Fruit fly (Drosophila melanogaster): ENCODE results near the gene D.

Gene D

dm6 chr3L:14178520-14178919, at the start of gene D:
D (minus strand) TSS chr3L:14178620.
- TF ChIP-seq CTCF (optimal IDR thresholded peaks at IDR 0.05) (no peak), CG8478 (optimal IDR thresholded peaks at IDR 0.05) (no peak)

DNA sequence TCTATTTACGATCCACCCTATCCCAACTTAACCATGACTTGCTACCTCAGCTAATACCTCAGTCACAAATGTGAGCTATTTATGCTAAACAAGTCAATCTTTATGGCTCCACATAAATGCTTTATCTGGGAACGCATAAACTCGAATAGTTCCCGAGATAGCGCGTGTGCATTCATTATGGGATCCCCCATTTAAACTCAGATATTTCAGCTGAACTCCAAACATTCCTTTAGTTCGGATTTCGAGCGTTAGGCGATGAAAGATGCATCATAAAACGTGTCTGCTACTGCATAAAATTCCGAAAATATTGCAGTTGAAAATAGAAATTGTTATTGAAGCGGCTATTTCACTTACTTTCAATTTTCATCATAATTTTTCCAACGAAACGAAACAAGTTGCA, 45.0 kb upstream of the D start:
- no peak for TF ChIP-seq CTCF (optimal IDR thresholded peaks at IDR 0.05)

DNA sequence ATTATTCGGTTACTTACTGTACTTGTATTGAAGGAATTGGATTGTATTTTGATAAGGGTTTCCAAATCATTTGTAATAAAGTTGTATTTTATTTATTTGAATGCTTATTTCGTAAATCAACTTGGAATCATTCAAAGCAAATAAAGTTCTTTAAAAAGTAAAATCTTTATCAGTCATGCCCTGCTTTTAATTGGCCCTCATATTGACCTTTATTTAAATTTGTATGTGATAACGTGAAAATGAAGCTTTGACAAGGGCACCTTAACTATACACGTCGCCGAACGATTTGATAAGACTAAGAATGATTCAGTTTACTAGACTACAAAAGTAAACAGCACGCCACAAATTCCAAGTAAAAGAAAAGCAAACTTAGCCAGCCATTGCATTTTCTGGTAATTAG, 43.8 kb upstream of the D start:
- TF ChIP-seq CTCF (optimal IDR thresholded peaks at IDR 0.05) (no peak), CG8478 (optimal IDR thresholded peaks at IDR 0.05) (no peak)

DNA sequence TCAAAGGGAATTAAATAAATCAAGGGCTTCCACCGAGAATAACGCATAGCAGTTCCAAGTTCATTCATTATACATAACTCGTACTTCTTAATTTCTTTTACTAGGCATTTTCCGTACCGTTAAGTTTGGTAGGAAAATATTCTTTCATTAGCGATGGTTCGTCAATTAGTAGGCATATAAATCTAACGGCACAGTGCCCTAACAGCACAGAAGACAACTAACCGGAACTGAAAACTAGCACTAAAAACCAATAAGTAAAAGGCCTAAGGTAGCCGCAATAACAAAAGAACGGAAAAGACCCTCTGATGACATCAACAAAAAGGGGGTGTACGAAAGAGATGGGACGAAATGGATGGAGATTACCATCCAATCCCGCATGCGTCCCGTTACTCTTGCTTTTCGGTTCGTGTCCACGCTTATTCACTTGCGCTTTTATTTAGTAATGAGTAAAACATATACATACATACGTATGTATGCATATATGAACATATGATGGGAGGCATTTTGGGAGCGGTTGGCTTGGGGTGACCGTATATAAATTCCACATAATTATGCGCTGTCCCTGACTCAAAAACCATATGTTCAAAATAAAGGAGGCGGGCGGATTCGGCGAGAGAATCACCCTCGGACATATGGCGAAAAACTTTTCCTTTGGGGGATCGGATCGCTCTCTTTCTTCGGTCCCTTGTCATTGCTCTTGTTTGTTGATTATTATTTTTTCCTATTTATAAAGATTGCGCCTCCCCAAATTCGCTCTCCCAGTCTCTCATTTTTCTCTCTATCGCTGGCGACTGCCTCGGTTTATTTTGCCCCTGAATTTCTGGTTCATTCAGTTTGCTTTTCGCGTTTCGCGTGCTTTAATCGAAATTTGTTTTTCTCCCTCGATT, 42.4 kb upstream of the D start:
- TF ChIP-seq CG8478 (optimal IDR thresholded peaks at IDR 0.05) = no peak
- TF ChIP-seq CTCF (optimal IDR thresholded peaks at IDR 0.05) = no peak

- no peak for TF ChIP-seq CG8478 (optimal IDR thresholded peaks at IDR 0.05)
- TF ChIP-seq CTCF (optimal IDR thresholded peaks at IDR 0.05) = no peak
Observed at dm6 chr3L:14219422-14219853, 41.0 kb upstream of the D start.

DNA sequence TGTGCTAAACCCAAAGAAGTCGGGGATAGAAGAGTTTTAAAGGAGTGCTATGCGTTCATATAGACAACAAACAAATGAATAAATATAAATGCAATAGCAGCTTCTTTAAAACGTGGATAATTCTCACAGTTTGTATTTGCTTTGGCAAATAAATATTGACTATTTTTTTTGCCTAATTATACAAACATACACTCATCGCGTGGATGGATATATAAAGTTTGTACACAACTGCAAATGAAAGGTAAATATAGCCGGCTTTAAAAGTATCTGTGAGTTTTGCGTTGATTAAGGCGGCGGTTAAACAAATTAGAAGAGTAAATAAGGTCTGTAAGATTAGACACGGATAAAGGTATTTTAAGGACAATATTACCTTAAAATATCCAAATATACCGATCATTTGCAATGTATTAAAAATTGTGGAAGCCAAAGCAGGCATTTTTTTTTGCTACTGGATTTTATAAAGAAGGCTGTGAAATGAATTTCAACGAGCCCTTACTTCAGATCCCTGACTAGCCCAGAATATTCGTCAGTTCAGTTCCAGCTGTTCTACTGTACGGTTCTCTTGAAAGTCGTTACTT, 39.3 kb upstream of the D start, which contains the start of gene CG7768:
Gene CG7768, plus strand, starts transcription at position 528 of the 578 bp plus-strand sequence.
- TF ChIP-seq CG8478 (optimal IDR thresholded peaks at IDR 0.05) (no peak), CTCF (optimal IDR thresholded peaks at IDR 0.05) (no peak)

dm6 chr3L:14216140-14216539, 37.7 kb upstream of the D start:
- TF ChIP-seq CG8478 (optimal IDR thresholded peaks at IDR 0.05) (no peak), CTCF (optimal IDR thresholded peaks at IDR 0.05) (no peak)

DNA sequence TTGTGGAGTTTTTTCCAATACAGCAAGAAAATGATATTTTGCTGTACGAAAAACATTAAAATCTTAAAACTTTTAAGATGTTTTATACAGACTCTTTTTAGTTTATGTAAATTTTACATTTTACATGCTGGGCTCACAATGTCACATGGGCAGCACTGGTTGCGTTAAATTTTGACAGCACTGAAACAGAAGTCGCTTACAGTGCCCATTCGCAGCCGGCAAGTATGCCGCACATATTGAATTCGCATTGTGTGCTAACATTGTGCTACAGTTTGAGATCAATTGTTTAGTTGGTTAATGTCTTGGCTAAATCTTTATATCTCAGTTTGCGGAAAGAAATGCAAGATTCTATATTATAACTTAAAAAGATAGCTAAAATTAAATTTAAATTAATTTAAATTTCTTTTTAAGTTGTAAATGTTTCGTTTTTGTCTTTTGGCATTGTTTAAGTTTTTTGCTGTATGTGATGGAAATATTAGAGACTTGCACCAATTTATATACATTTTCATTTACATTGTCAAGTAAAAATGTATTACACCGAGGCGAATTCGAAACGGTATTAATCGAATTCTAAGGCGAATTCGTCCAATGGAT, 34.0 kb upstream of the D start:
- TF ChIP-seq CG8478 (optimal IDR thresholded peaks at IDR 0.05) (no peak), CTCF (optimal IDR thresholded peaks at IDR 0.05) (peak; percentile 52 to 81)

dm6 chr3L:14211616-14212015, 33.2 kb upstream of the D start:
- no peak for TF ChIP-seq CG8478 (optimal IDR thresholded peaks at IDR 0.05)
- no peak for TF ChIP-seq CTCF (optimal IDR thresholded peaks at IDR 0.05)

DNA sequence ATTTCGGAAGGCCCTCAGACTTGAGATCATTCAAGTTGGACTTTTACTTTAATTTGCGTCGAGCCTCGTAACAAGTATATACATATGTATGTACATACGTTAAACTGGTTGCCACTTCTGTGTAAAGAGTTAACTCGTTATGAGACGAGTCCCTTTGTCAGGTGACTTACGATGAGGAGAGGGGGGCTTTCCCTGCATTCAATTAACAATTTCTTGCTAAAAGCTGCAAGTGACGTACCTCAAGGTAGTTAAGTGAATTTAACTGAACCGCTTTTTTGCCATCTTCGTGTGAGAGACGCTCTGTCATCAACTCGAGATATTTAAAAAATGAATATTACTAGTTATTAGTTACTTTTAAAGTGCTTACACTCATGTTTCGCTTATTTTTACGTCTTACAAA, 30.6 kb upstream of the D start:
- TF ChIP-seq CTCF (optimal IDR thresholded peaks at IDR 0.05) = no peak
- TF ChIP-seq CG8478 (optimal IDR thresholded peaks at IDR 0.05) = no peak

DNA sequence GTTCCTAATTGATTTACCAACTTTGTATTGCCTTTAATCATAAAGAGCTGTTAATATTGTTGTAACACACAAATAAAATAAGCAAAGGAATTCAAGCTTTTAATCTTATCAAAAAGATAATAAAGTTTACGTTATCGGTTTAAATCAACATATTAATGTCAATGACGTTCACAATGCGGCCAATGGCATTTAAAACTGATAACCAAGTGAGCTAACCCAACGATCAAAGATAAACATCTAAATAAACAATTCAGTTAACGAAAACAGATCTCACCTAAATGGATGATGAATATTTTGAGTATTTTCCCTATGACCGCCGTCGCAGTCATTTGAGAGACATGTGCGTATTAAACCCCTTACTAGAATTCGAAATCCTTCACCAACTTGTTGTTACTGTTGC, 28.9 kb upstream of the D start:
- TF ChIP-seq CTCF (optimal IDR thresholded peaks at IDR 0.05) = no peak
- TF ChIP-seq CG8478 (optimal IDR thresholded peaks at IDR 0.05) = no peak

DNA sequence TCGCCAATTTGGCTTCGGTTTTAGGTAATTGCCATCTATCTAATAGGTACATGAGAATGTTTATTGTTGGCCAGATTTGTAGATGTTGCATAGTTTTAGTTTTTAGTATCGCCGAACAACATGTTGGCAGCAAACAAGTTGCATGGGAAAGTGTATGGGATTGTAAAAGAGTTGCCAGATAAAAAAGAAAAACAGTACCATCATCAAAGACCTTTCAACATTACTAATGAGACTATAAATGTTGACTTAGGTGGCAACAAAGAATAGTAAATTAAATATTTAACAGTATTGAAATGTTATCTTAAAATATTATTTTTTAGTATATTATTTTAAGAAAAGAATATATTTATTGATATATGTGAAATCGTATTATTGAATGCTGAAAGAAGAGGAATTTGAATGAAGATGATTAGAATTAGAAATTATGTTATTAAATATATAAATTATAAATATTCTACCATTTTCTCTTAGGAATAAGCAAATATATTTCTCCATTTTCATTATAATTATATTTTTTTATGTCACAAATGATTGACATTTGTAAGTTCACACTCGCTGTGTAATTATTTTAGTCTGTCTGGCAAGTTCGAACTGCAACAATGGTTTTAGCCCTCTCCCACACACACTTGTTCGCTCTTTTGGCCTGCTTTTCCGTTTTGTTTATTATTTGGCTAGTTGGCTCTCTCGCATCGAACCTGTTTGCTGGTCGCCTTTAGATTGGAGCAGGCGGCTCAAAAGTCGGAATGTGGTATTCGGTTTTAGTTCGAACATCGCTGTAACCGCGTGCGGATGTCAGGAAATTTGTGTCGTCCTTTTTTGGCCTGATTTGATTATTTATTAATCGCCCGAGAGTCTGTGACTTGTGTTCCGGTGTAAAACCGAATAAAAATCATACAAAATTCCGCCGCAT, 26.5 kb upstream of the D start:
- no peak for TF ChIP-seq CTCF (optimal IDR thresholded peaks at IDR 0.05)
- TF ChIP-seq CG8478 (optimal IDR thresholded peaks at IDR 0.05) = no peak

dm6 chr3L:14203023-14203422, 24.6 kb upstream of the D start, which contains the start of gene saturn:
saturn (plus strand) TSS chr3L:14203323.
- TF ChIP-seq CTCF (optimal IDR thresholded peaks at IDR 0.05) (no peak), CG8478 (optimal IDR thresholded peaks at IDR 0.05) (no peak)

- TF ChIP-seq CTCF (optimal IDR thresholded peaks at IDR 0.05) (no peak), CG8478 (optimal IDR thresholded peaks at IDR 0.05) (no peak)
Observed at dm6 chr3L:14202318-14202717, 23.9 kb upstream of the D start.

DNA sequence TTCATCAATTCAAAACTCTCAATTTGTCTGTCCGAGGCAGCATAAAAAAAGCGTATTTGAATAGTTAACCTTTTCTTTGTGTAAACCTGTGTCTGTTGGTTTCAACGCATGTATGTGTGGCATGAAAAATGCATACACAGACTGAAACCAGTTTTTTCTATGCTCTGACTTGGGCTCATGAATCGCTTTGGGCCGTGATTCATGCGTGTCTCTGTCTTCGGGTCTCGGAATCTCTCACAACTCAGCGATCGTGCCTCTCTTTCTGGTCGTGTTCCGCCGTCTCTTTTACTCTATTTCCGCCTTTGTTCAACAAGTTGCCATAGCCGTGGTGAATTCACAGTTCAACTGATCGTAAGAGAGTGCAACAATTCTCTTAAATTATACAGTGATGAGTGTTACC, 22.5 kb upstream of the D start:
- TF ChIP-seq CTCF (optimal IDR thresholded peaks at IDR 0.05) (peak in 1 of 2 experiments; percentile 4), CG8478 (optimal IDR thresholded peaks at IDR 0.05) (no peak)

All from S2 (cell line).